Fruit fly (Drosophila melanogaster) whole organism, embryonic: ENCODE results near the gene ATP7.

ENCODE experiments used
- Atf-2 ChIP-seq: fragments of 200-800 bp; sonication (Bioruptor generic); optimal IDR thresholded peaks from 2 replicates; lab custom pipeline; 2016; ENCODE audit warnings: missing biosample characterization, missing genetic modification characterization
- Bdp1 ChIP-seq: fragments of 200-800 bp; sonication (Bioruptor generic); optimal IDR thresholded peaks from 3 replicates; lab custom pipeline; 2016; ENCODE audit warnings: missing biosample characterization, missing genetic modification characterization
- CG10321 ChIP-seq: fragments of 200-800 bp; sonication (Bioruptor generic); IDR thresholded peaks from 2 replicates; pipeline ENCODE4 v1.3.6; 2022; ENCODE audit warnings: missing biosample characterization, missing genetic modification characterization
- CG10366 ChIP-seq: fragments of 200-800 bp; sonication (Bioruptor generic); IDR thresholded peaks from 2 replicates; pipeline ENCODE4 v1.3.6; 2022; ENCODE audit warnings: missing biosample characterization, missing genetic modification characterization
- CG10462 ChIP-seq: fragments of 200-800 bp; sonication (Bioruptor generic); optimal IDR thresholded peaks from 2 replicates; lab custom pipeline; 2016; ENCODE audit warnings: missing biosample characterization, missing genetic modification characterization
- CG11085 ChIP-seq: fragments of 200-800 bp; sonication (Bioruptor generic); IDR thresholded peaks from 2 replicates; pipeline ENCODE4 v1.3.6; 2022; ENCODE audit warnings: missing biosample characterization, missing genetic modification characterization
- CG13624 ChIP-seq: fragments of 200-800 bp; sonication (Bioruptor generic); optimal IDR thresholded peaks from 2 replicates; lab custom pipeline; 2016; ENCODE audit warnings: missing biosample characterization, missing genetic modification characterization
- CG1529 ChIP-seq: fragments of 200-800 bp; sonication (Bioruptor generic); optimal IDR thresholded peaks from 3 replicates; lab custom pipeline; 2018; ENCODE audit warnings: missing biosample characterization, missing genetic modification characterization
- CG15479 ChIP-seq: fragments of 200-800 bp; sonication (Bioruptor generic); optimal IDR thresholded peaks from 3 replicates; lab custom pipeline; 2019; ENCODE audit warnings: missing biosample characterization, mild to moderate bottlenecking, missing genetic modification characterization, moderate library complexity
- CG17385 ChIP-seq: fragments of 200-800 bp; sonication (Bioruptor generic); optimal IDR thresholded peaks from 3 replicates; lab custom pipeline; 2018; ENCODE audit warnings: missing biosample characterization, mild to moderate bottlenecking, missing genetic modification characterization
- CG2116 ChIP-seq: fragments of 200-800 bp; sonication (Bioruptor generic); optimal IDR thresholded peaks from 3 replicates; lab custom pipeline; 2018; ENCODE audit warnings: missing biosample characterization, mild to moderate bottlenecking, missing genetic modification characterization
- CG3163 ChIP-seq: fragments of 200-800 bp; sonication (Bioruptor generic); optimal IDR thresholded peaks from 3 replicates; lab custom pipeline; 2016; ENCODE audit warnings: missing biosample characterization, missing genetic modification characterization
- CG3281 ChIP-seq: fragments of 200-800 bp; sonication (Bioruptor generic); optimal IDR thresholded peaks from 3 replicates; lab custom pipeline; 2017; ENCODE audit warnings: missing biosample characterization, mild to moderate bottlenecking, missing genetic modification characterization
- CG33213 ChIP-seq: fragments of 200-800 bp; sonication (Bioruptor generic); optimal IDR thresholded peaks from 3 replicates; lab custom pipeline; 2016; ENCODE audit warnings: missing biosample characterization, missing genetic modification characterization
- CG34224 ChIP-seq: fragments of 200-800 bp; sonication (Bioruptor generic); IDR thresholded peaks from 3 replicates; pipeline ENCODE4 v1.3.6; 2022; ENCODE audit warnings: missing biosample characterization, missing genetic modification characterization; ENCODE audit not compliant: partially characterized antibody
- CG3726 ChIP-seq: fragments of 200-800 bp; sonication (Bioruptor generic); IDR thresholded peaks from 3 replicates; pipeline ENCODE4, ENCODE4 v1.3.6; 2022; ENCODE audit warnings: missing biosample characterization, missing genetic modification characterization
- CG6791 ChIP-seq: fragments of 200-800 bp; sonication (Bioruptor generic); IDR thresholded peaks from 3 replicates; pipeline ENCODE4 v1.3.6; 2022; ENCODE audit warnings: missing biosample characterization, missing genetic modification characterization; ENCODE audit not compliant: partially characterized antibody
- CG6813 ChIP-seq: fragments of 200-800 bp; sonication (Bioruptor generic); optimal IDR thresholded peaks from 2 replicates; lab custom pipeline; 2017; ENCODE audit warnings: missing biosample characterization, missing genetic modification characterization, mild to moderate bottlenecking, moderate library complexity, missing genetic modification reagents
- CG7556 ChIP-seq: fragments of 200-800 bp; sonication (Bioruptor generic); optimal IDR thresholded peaks from 2 replicates; lab custom pipeline; 2017; ENCODE audit warnings: missing biosample characterization, mild to moderate bottlenecking, missing genetic modification characterization
- CG8924 ChIP-seq: fragments of 200-800 bp; optimal IDR thresholded peaks from 3 replicates; lab custom pipeline; 2019; ENCODE audit warnings: missing biosample characterization, mild to moderate bottlenecking, missing genetic modification characterization, moderate library complexity
- Camta ChIP-seq: fragments of 200-800 bp; sonication (Bioruptor generic); optimal IDR thresholded peaks from 2 replicates; lab custom pipeline; 2016; ENCODE audit warnings: missing biosample characterization, missing genetic modification characterization
- CkIIα-i1 ChIP-seq: fragments of 200-800 bp; sonication (Bioruptor generic); IDR thresholded peaks from 2 replicates; pipeline ENCODE4 v1.3.6; 2022; ENCODE audit warnings: missing biosample characterization, missing genetic modification characterization
- Dad ChIP-seq: fragments of 200-800 bp; sonication (Bioruptor generic); optimal IDR thresholded peaks from 3 replicates; lab custom pipeline; 2016; ENCODE audit warnings: missing biosample characterization, missing genetic modification characterization
- Dfd ChIP-seq, 2 experiments: fragments of >200 bp; optimal IDR thresholded peaks; 2 replicates each; lab custom pipeline; 2017; ENCODE audit warnings: missing biosample characterization in 2 of 2, missing genetic modification characterization in 2 of 2
- Ets65A ChIP-seq: fragments of 200-800 bp; sonication (Bioruptor generic); peaks from one replicate; lab custom pipeline; 2016; ENCODE audit warnings: missing biosample characterization, missing genetic modification characterization
- Hmr ChIP-seq: fragments of 200-800 bp; sonication (Bioruptor generic); optimal IDR thresholded peaks from 3 replicates; lab custom pipeline; 2017; ENCODE audit warnings: mild to moderate bottlenecking, missing biosample characterization, missing genetic modification reagents, missing genetic modification characterization
- Ptx1 ChIP-seq: fragments of 200-800 bp; sonication (Bioruptor generic); IDR thresholded peaks from 2 replicates; pipeline ENCODE4 v1.3.6; 2022; ENCODE audit warnings: missing biosample characterization, missing genetic modification characterization
- Scr ChIP-seq: fragments of 200-800 bp; sonication (Bioruptor generic); IDR thresholded peaks from 2 replicates; pipeline ENCODE4 v1.3.6; 2022; ENCODE audit warnings: missing biosample characterization, missing genetic modification characterization; ENCODE audit not compliant: partially characterized antibody
- ap ChIP-seq: fragments of 200-800 bp; sonication (Bioruptor generic); IDR thresholded peaks from 2 replicates; pipeline ENCODE4 v1.3.6; 2022; ENCODE audit warnings: missing biosample characterization, missing genetic modification characterization
- ash1 ChIP-seq: fragments of 200-800 bp; sonication (Bioruptor generic); optimal IDR thresholded peaks from 2 replicates; lab custom pipeline; 2018; ENCODE audit warnings: missing biosample characterization, mild to moderate bottlenecking, missing genetic modification characterization
- bab2 ChIP-seq: fragments of 200-800 bp; sonication (Bioruptor generic); optimal IDR thresholded peaks from 2 replicates; lab custom pipeline; 2016; ENCODE audit warnings: missing biosample characterization, missing genetic modification characterization
- br ChIP-seq: fragments of >200 bp; optimal IDR thresholded peaks from 2 replicates; lab custom pipeline; 2017
- bsh ChIP-seq, 2 experiments: fragments of 200-800 bp; sonication (Bioruptor generic); optimal IDR thresholded peaks; 2 replicates each; lab custom pipeline; 2017 to 2018; ENCODE audit warnings: mild to moderate bottlenecking in 2 of 2, missing biosample characterization in 2 of 2, missing genetic modification characterization in 2 of 2, moderate library complexity in 1 of 2
- btn ChIP-seq: fragments of 200-800 bp; sonication (Bioruptor generic); optimal IDR thresholded peaks from 2 replicates; lab custom pipeline; 2016; ENCODE audit warnings: missing biosample characterization, missing genetic modification characterization
- cwo ChIP-seq: fragments of 200-800 bp; sonication (Bioruptor generic); optimal IDR thresholded peaks from 3 replicates; lab custom pipeline; 2017; ENCODE audit warnings: missing biosample characterization, missing genetic modification characterization, mild to moderate bottlenecking, moderate library complexity, missing genetic modification reagents
- fd64A ChIP-seq: fragments of 200-800 bp; sonication (Bioruptor generic); optimal IDR thresholded peaks from 3 replicates; lab custom pipeline; 2018; ENCODE audit warnings: missing biosample characterization, mild to moderate bottlenecking, missing genetic modification characterization
- ham ChIP-seq: fragments of 200-800 bp; sonication (Bioruptor generic); IDR thresholded peaks from 2 replicates; pipeline ENCODE4 v1.3.6; 2022; ENCODE audit warnings: missing biosample characterization, missing genetic modification characterization
- hth ChIP-seq: fragments of >200 bp; optimal IDR thresholded peaks from 2 replicates; lab custom pipeline; 2017; ENCODE audit warnings: inconsistent platforms
- jigr1 ChIP-seq: fragments of 200-800 bp; sonication (Bioruptor generic); IDR thresholded peaks from 3 replicates; pipeline ENCODE4 v1.3.6; 2022; ENCODE audit warnings: missing biosample characterization, missing genetic modification characterization
- kah ChIP-seq: fragments of 200-800 bp; sonication (Bioruptor generic); optimal IDR thresholded peaks from 2 replicates; lab custom pipeline; 2018; ENCODE audit warnings: missing biosample characterization, mild to moderate bottlenecking, missing genetic modification characterization
- nerfin-2 ChIP-seq: fragments of 200-800 bp; sonication (Bioruptor generic); IDR thresholded peaks from 2 replicates; pipeline ENCODE4 v1.3.6; 2022; ENCODE audit warnings: missing biosample characterization, missing genetic modification characterization; ENCODE audit not compliant: partially characterized antibody
- nom ChIP-seq: fragments of 200-800 bp; sonication (Bioruptor generic); optimal IDR thresholded peaks from 2 replicates; lab custom pipeline; 2017; ENCODE audit warnings: missing biosample characterization, missing genetic modification characterization, mild to moderate bottlenecking, moderate library complexity, missing genetic modification reagents
- psq ChIP-seq: fragments of 200-800 bp; sonication (Bioruptor generic); optimal IDR thresholded peaks from 2 replicates; lab custom pipeline; 2017; ENCODE audit warnings: missing biosample characterization, missing genetic modification characterization
- sc ChIP-seq, 3 experiments: fragments of >200 bp in 2 of 3; fragments of 200-800 bp in 1 of 3; sonication (Bioruptor generic) in 1 of 3; optimal IDR thresholded peaks; 2 replicates in 2 of 3; 3 replicates in 1 of 3; lab custom pipeline; 2017; ENCODE audit warnings: mild to moderate bottlenecking in 1 of 3, missing biosample characterization in 1 of 3, missing genetic modification characterization in 1 of 3, missing genetic modification reagents in 1 of 3
- ssp ChIP-seq: fragments of 200-800 bp; sonication (Bioruptor generic); IDR thresholded peaks from 2 replicates; pipeline ENCODE4 v1.3.6; 2022; ENCODE audit warnings: missing biosample characterization, missing genetic modification characterization
- tap ChIP-seq: fragments of 200-800 bp; optimal IDR thresholded peaks from 3 replicates; lab custom pipeline; 2019; ENCODE audit warnings: missing biosample characterization, mild to moderate bottlenecking, missing genetic modification characterization, moderate library complexity
- ttk ChIP-seq: fragments of 200-800 bp; sonication (Bioruptor generic); IDR thresholded peaks from 2 replicates; pipeline ENCODE4 v2.1.2; 2022; ENCODE audit warnings: missing biosample characterization, missing genetic modification characterization
- zf30C ChIP-seq: fragments of 200-800 bp; sonication (Bioruptor generic); optimal IDR thresholded peaks from 3 replicates; lab custom pipeline; 2018; ENCODE audit warnings: missing biosample characterization, mild to moderate bottlenecking, missing genetic modification characterization

ATP7 gene

DNA sequence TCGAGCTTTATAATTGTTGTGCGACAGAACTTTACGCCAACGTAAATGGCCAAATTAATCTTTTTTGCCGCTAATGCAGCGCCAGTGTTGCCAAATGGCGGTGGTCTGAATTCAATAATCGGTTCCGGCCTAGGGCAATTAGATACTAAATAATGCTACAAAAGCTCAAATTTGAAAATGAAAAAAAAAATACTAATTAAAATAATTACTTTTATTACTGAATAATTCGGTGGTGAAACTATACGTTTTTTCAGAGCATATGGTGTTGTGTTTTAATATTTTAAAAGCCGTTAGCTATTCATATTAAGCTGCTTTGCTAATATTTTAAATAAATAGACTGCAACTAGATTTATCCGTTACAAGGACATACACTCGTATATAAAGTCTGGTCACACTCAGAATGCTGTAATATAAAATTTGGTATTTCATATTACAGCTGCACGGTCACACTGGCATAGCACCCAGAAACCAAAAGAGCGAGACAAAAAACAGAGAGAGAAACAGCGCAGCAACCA is 38.3 kb upstream of the ATP7 start, which contains the start of the genes CG1578 and rudhira (continued):
- peak; percentile 26; the same call in 1 of the 2 replicates for TF ChIP-seq Scr (GFP tag; lab: Robert Waterston, UW)

DNA sequence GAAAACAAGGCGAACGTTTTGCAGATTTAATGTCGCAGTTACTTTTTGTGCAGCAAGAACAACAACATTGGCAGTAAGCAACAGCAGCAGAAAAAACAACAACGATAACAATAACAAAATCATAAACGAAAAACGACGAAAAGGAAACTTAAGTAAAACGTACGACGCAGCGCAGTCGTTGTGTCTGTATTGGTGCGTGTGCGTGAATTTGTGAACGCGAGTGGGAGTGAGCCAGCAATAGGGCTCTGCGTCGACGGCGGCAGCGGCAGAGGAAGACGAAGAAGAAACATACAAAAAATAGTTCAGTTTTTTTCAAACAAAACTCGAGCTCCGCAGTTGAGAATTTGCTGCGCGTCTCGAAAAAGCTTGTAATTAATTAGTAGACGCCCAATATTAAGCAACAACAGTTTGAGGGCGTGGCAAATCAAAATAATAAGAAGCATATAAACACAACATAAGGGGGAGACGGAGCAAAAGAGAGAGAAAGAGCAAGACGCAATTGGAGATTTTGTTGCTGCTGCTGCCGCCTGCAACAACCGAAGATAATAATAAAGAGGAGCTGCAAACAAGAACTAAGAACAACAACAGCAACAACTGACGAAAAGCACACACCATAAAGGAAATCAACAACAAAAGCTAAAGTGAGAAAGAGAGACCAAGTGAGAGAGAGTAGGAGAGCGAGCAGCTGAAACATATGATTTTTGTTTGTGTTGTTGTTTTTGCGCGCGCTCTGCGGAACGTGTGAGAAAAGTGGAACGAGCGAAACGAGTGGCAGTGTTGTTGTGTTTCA is 37.4 kb upstream of the ATP7 start:
- no peak for TF ChIP-seq CG11085 (GFP tag; lab: Robert Waterston, UW)
- TF ChIP-seq CG6791 (GFP tag; lab: Robert Waterston, UW): no peak
- TF ChIP-seq Dad (GFP tag; lab: Kevin White, UChicago): no peak
- no peak for TF ChIP-seq CG2116 (GFP tag; lab: Kevin White, UChicago)
- TF ChIP-seq Ptx1 (GFP tag; lab: Robert Waterston, UW): no peak
- TF ChIP-seq CG13624 (GFP tag; lab: Kevin White, UChicago): peak; percentile 23
- no peak for TF ChIP-seq ttk (GFP tag; lab: Robert Waterston, UW)
- no peak for TF ChIP-seq bab2 (GFP tag; lab: Kevin White, UChicago)
- no peak for TF ChIP-seq ssp
- TF ChIP-seq ash1: no peak
- TF ChIP-seq btn: no peak
- no peak for TF ChIP-seq CG33213
- no peak for TF ChIP-seq zf30C
- TF ChIP-seq ham: no peak
- TF ChIP-seq CG3163 (GFP tag; lab: Kevin White, UChicago): peak; percentile 35
- peak; percentile 15 for TF ChIP-seq nom (GFP tag; lab: Kevin White, UChicago)
- TF ChIP-seq tap (tag; lab: Kevin White, UChicago): no peak
- TF ChIP-seq CG1529 (GFP tag; lab: Kevin White, UChicago): no peak
- TF ChIP-seq sc (optimal IDR thresholded peaks at IDR 0.05; lab: Kevin White, UChicago): no peak
- no peak for TF ChIP-seq sc (GFP tag; optimal IDR thresholded peaks at IDR 0.05; lab: Kevin White, UChicago)
- TF ChIP-seq bsh (GFP tag; optimal IDR thresholded peaks at IDR 0.05; lab: Kevin White, UChicago): no peak
- TF ChIP-seq fd64A (GFP tag; lab: Kevin White, UChicago): no peak
- no peak for TF ChIP-seq Ets65A (GFP tag; lab: Kevin White, UChicago)
- TF ChIP-seq psq (GFP tag; lab: Kevin White, UChicago): peak; percentile 72
- no peak for TF ChIP-seq Atf-2 (GFP tag; lab: Kevin White, UChicago)
- TF ChIP-seq CG7556: no peak
- no peak for TF ChIP-seq Dfd (GFP tag; optimal IDR thresholded peaks at IDR 0.05; lab: Kevin White, UChicago)
- no peak for TF ChIP-seq CG10321 (GFP tag; lab: Robert Waterston, UW)
- no peak for TF ChIP-seq nerfin-2 (GFP tag; lab: Robert Waterston, UW)
- no peak for TF ChIP-seq CkIIα-i1
- no peak for TF ChIP-seq ap (GFP tag; lab: Robert Waterston, UW)
- TF ChIP-seq CG15479 (GFP tag; lab: Kevin White, UChicago): peak; percentile 40
- TF ChIP-seq CG3281: no peak
- no peak for TF ChIP-seq CG10462
- TF ChIP-seq Bdp1 (GFP tag; lab: Kevin White, UChicago): no peak
- TF ChIP-seq CG6813 (GFP tag; lab: Kevin White, UChicago): no peak
- peak; percentile 30 for TF ChIP-seq CG8924 (tag; lab: Kevin White, UChicago)
- no peak for TF ChIP-seq br (lab: Kevin White, UChicago)
- TF ChIP-seq Camta: no peak
- no peak for TF ChIP-seq Hmr (GFP tag; lab: Kevin White, UChicago)
- TF ChIP-seq CG34224 (GFP tag; lab: Robert Waterston, UW): no peak
- no peak for TF ChIP-seq cwo (GFP tag; lab: Kevin White, UChicago)
- no peak for TF ChIP-seq jigr1
- peak; percentile 88 for TF ChIP-seq CG17385
- TF ChIP-seq CG10366 (GFP tag; lab: Robert Waterston, UW): no peak
- no peak for TF ChIP-seq CG3726 (GFP tag; lab: Robert Waterston, UW)
- TF ChIP-seq kah: no peak
- TF ChIP-seq hth: no peak
